Fruit fly (Drosophila melanogaster) whole organism, embryonic: Measurements from ENCODE around the gene CG14839.

Source experiments
- Atf6 ChIP-seq: fragments of 200-800 bp; sonication (Bioruptor generic); IDR thresholded peaks from 2 replicates; pipeline ENCODE4 v1.3.6; 2022; ENCODE audit warnings: missing biosample characterization, missing genetic modification characterization
- Awh ChIP-seq: fragments of 200-800 bp; sonication (Bioruptor generic); IDR thresholded peaks from 2 replicates; pipeline ENCODE4, ENCODE4 v1.3.6; 2022; ENCODE audit warnings: missing biosample characterization, missing genetic modification characterization
- B-H2 ChIP-seq: fragments of 200-800 bp; sonication (Bioruptor generic); optimal IDR thresholded peaks from 2 replicates; lab custom pipeline; 2018; ENCODE audit warnings: missing biosample characterization, mild to moderate bottlenecking, missing genetic modification characterization
- Bdp1 ChIP-seq: fragments of 200-800 bp; sonication (Bioruptor generic); optimal IDR thresholded peaks from 3 replicates; lab custom pipeline; 2016; ENCODE audit warnings: missing biosample characterization, missing genetic modification characterization
- CG10274 ChIP-seq: fragments of 200-800 bp; sonication (Bioruptor generic); optimal IDR thresholded peaks from 3 replicates; lab custom pipeline; 2017; ENCODE audit warnings: missing biosample characterization, mild to moderate bottlenecking, missing genetic modification characterization
- CG10321 ChIP-seq: fragments of 200-800 bp; sonication (Bioruptor generic); IDR thresholded peaks from 2 replicates; pipeline ENCODE4 v1.3.6; 2022; ENCODE audit warnings: missing biosample characterization, missing genetic modification characterization
- CG10979 ChIP-seq: fragments of 200-800 bp; sonication (Bioruptor generic); optimal IDR thresholded peaks from 2 replicates; lab custom pipeline; 2018; ENCODE audit warnings: missing biosample characterization, mild to moderate bottlenecking, missing genetic modification characterization, moderate library complexity
- CG11695 ChIP-seq: fragments of 200-800 bp; sonication (Bioruptor generic); IDR thresholded peaks from 3 replicates; pipeline ENCODE4 v1.3.6; 2022; ENCODE audit warnings: missing biosample characterization, missing genetic modification characterization
- CG13624 ChIP-seq: fragments of 200-800 bp; sonication (Bioruptor generic); optimal IDR thresholded peaks from 2 replicates; lab custom pipeline; 2016; ENCODE audit warnings: missing biosample characterization, missing genetic modification characterization
- CG13894 ChIP-seq: fragments of 200-800 bp; sonication (Bioruptor generic); optimal IDR thresholded peaks from 3 replicates; lab custom pipeline; 2018; ENCODE audit warnings: missing biosample characterization, mild to moderate bottlenecking, missing genetic modification characterization, moderate library complexity
- CG15011 ChIP-seq: fragments of 200-800 bp; sonication (Bioruptor generic); optimal IDR thresholded peaks from 3 replicates; lab custom pipeline; 2018; ENCODE audit warnings: missing biosample characterization, mild to moderate bottlenecking, missing genetic modification characterization
- CG15269 ChIP-seq: fragments of 200-800 bp; sonication (Bioruptor generic); optimal IDR thresholded peaks from 2 replicates; lab custom pipeline; 2018; ENCODE audit warnings: missing biosample characterization, mild to moderate bottlenecking, missing genetic modification characterization, moderate library complexity
- CG16863 ChIP-seq: fragments of 200-800 bp; sonication (Bioruptor generic); optimal IDR thresholded peaks from 3 replicates; lab custom pipeline; 2016; ENCODE audit warnings: missing biosample characterization, missing genetic modification characterization
- CG17802 ChIP-seq: fragments of 200-800 bp; sonication (Bioruptor generic); optimal IDR thresholded peaks from 2 replicates; lab custom pipeline; 2018; ENCODE audit warnings: missing biosample characterization, mild to moderate bottlenecking, missing genetic modification characterization, moderate library complexity
- CG1832 ChIP-seq: fragments of 200-800 bp; sonication (Bioruptor generic); optimal IDR thresholded peaks from 2 replicates; lab custom pipeline; 2017; ENCODE audit warnings: missing biosample characterization, mild to moderate bottlenecking, missing genetic modification characterization, inconsistent platforms
- CG30020 ChIP-seq: fragments of 200-800 bp; optimal IDR thresholded peaks from 2 replicates; lab custom pipeline; 2019; ENCODE audit warnings: missing biosample characterization, mild to moderate bottlenecking, missing genetic modification characterization, moderate library complexity
- CG31441 ChIP-seq: fragments of 200-800 bp; sonication (Bioruptor generic); IDR thresholded peaks from 2 replicates; pipeline ENCODE4 v1.3.6; 2022; ENCODE audit warnings: missing biosample characterization, missing genetic modification characterization
- CG32772 ChIP-seq: fragments of 200-800 bp; sonication (Bioruptor generic); IDR thresholded peaks from 2 replicates; pipeline ENCODE4 v1.3.6; 2022; ENCODE audit warnings: missing biosample characterization, missing genetic modification characterization
- CG33557 ChIP-seq: fragments of 200-800 bp; sonication (Bioruptor generic); optimal IDR thresholded peaks from 2 replicates; lab custom pipeline; 2019; ENCODE audit warnings: missing biosample characterization, mild to moderate bottlenecking, missing genetic modification characterization, moderate library complexity
- CG42726 ChIP-seq: fragments of 200-800 bp; sonication (Bioruptor generic); IDR thresholded peaks from 2 replicates; pipeline ENCODE4 v1.3.6; 2022; ENCODE audit warnings: missing biosample characterization, missing genetic modification characterization; ENCODE audit not compliant: partially characterized antibody
- CG7839 ChIP-seq: fragments of 200-800 bp; sonication (Bioruptor generic); optimal IDR thresholded peaks from 3 replicates; lab custom pipeline; 2018; ENCODE audit warnings: missing biosample characterization, mild to moderate bottlenecking, missing genetic modification characterization, moderate library complexity
- CG8281 ChIP-seq: fragments of 200-800 bp; sonication (Bioruptor generic); optimal IDR thresholded peaks from 2 replicates; lab custom pipeline; 2018; ENCODE audit warnings: missing biosample characterization, mild to moderate bottlenecking, missing genetic modification characterization, moderate library complexity
- CG8388 ChIP-seq: fragments of 200-800 bp; sonication (Bioruptor generic); optimal IDR thresholded peaks from 2 replicates; lab custom pipeline; 2019; ENCODE audit warnings: missing biosample characterization, mild to moderate bottlenecking, missing genetic modification characterization, moderate library complexity
- CG9215 ChIP-seq: fragments of 200-800 bp; sonication (Bioruptor generic); IDR thresholded peaks from 2 replicates; pipeline ENCODE4 v1.3.6; 2022; ENCODE audit warnings: missing biosample characterization, missing genetic modification characterization
- Dad ChIP-seq: fragments of 200-800 bp; sonication (Bioruptor generic); optimal IDR thresholded peaks from 3 replicates; lab custom pipeline; 2016; ENCODE audit warnings: missing biosample characterization, missing genetic modification characterization
- Doc2 ChIP-seq: fragments of 200-800 bp; sonication (Bioruptor generic); IDR thresholded peaks from 2 replicates; pipeline ENCODE4 v1.3.6; 2022; ENCODE audit warnings: missing biosample characterization, missing genetic modification characterization
- Eip74EF ChIP-seq, 2 experiments: fragments of 200-800 bp in 1 of 2; fragments of >200 bp in 1 of 2; sonication (Bioruptor generic) in 1 of 2; optimal IDR thresholded peaks; 2 replicates each; lab custom pipeline; 2017 to 2019; ENCODE audit warnings: missing biosample characterization in 2 of 2, missing genetic modification characterization in 2 of 2, mild to moderate bottlenecking in 1 of 2, moderate library complexity in 1 of 2
- GATAe ChIP-seq: fragments of 200-800 bp; sonication (Bioruptor generic); conservative IDR thresholded peaks from 2 replicates; pipeline ENCODE4 v1.3.6; 2022; ENCODE audit warnings: missing biosample characterization, missing genetic modification characterization
- HmgD ChIP-seq: fragments of 200-800 bp; sonication (Bioruptor generic); optimal IDR thresholded peaks from 3 replicates; lab custom pipeline; 2016; ENCODE audit warnings: missing biosample characterization, missing genetic modification characterization
- HmgZ ChIP-seq: fragments of 200-800 bp; sonication (Bioruptor generic); optimal IDR thresholded peaks from 2 replicates; lab custom pipeline; 2018; ENCODE audit warnings: missing biosample characterization, mild to moderate bottlenecking, missing genetic modification characterization
- Hmr ChIP-seq: fragments of 200-800 bp; sonication (Bioruptor generic); optimal IDR thresholded peaks from 3 replicates; lab custom pipeline; 2017; ENCODE audit warnings: mild to moderate bottlenecking, missing biosample characterization, missing genetic modification reagents, missing genetic modification characterization
- Med ChIP-seq: fragments of 200-800 bp; sonication (Bioruptor generic); peaks from one replicate; lab custom pipeline; 2016; ENCODE audit warnings: missing biosample characterization, missing genetic modification characterization, mild to moderate bottlenecking, inconsistent platforms, moderate library complexity
- NC2β ChIP-seq: fragments of 200-800 bp; sonication (Bioruptor generic); optimal IDR thresholded peaks from 2 replicates; lab custom pipeline; 2016; ENCODE audit warnings: missing biosample characterization, missing genetic modification characterization
- Neu2 ChIP-seq: fragments of 200-800 bp; sonication (Bioruptor generic); optimal IDR thresholded peaks from 3 replicates; lab custom pipeline; 2016; ENCODE audit warnings: missing biosample characterization, missing genetic modification characterization, borderline replicate concordance
- TFAM ChIP-seq: fragments of 200-800 bp; sonication (Bioruptor generic); optimal IDR thresholded peaks from 2 replicates; lab custom pipeline; 2017; ENCODE audit warnings: missing biosample characterization, missing genetic modification characterization, inconsistent platforms
- ap ChIP-seq: fragments of 200-800 bp; sonication (Bioruptor generic); IDR thresholded peaks from 2 replicates; pipeline ENCODE4 v1.3.6; 2022; ENCODE audit warnings: missing biosample characterization, missing genetic modification characterization
- cg ChIP-seq: fragments of 200-800 bp; sonication (Bioruptor generic); optimal IDR thresholded peaks from 3 replicates; lab custom pipeline; 2019; ENCODE audit warnings: missing biosample characterization, mild to moderate bottlenecking, missing genetic modification characterization, moderate library complexity
- crol ChIP-seq: fragments of 200-800 bp; sonication (Bioruptor generic); IDR thresholded peaks from 2 replicates; pipeline ENCODE4 v1.3.6; 2022; ENCODE audit warnings: missing biosample characterization, missing genetic modification characterization
- exex ChIP-seq: fragments of 200-800 bp; sonication (Bioruptor generic); optimal IDR thresholded peaks from 4 replicates; lab custom pipeline; 2018; ENCODE audit warnings: missing biosample characterization, mild to moderate bottlenecking, missing genetic modification characterization, moderate library complexity
- fd102C ChIP-seq: fragments of 200-800 bp; sonication (Bioruptor generic); optimal IDR thresholded peaks from 2 replicates; lab custom pipeline; 2018; ENCODE audit warnings: missing biosample characterization, mild to moderate bottlenecking, missing genetic modification characterization, moderate library complexity
- fu2 ChIP-seq: fragments of 200-800 bp; sonication (Bioruptor generic); optimal IDR thresholded peaks from 2 replicates; lab custom pipeline; 2016; ENCODE audit warnings: missing biosample characterization, missing genetic modification characterization
- gem ChIP-seq: fragments of 200-800 bp; sonication (Bioruptor generic); optimal IDR thresholded peaks from 2 replicates; lab custom pipeline; 2019; ENCODE audit warnings: missing biosample characterization, mild to moderate bottlenecking, missing genetic modification characterization, moderate library complexity
- lmd ChIP-seq: fragments of 200-800 bp; sonication (Bioruptor generic); IDR thresholded peaks from 2 replicates; pipeline ENCODE4 v1.3.6; 2022; ENCODE audit warnings: missing biosample characterization, missing genetic modification characterization
- nom ChIP-seq: fragments of 200-800 bp; sonication (Bioruptor generic); optimal IDR thresholded peaks from 2 replicates; lab custom pipeline; 2017; ENCODE audit warnings: missing biosample characterization, missing genetic modification characterization, mild to moderate bottlenecking, moderate library complexity, missing genetic modification reagents
- pho ChIP-seq: fragments of 200-800 bp; sonication (Bioruptor generic); optimal IDR thresholded peaks from 2 replicates; lab custom pipeline; 2016; ENCODE audit warnings: missing biosample characterization, missing genetic modification characterization
- sob ChIP-seq: fragments of 200-800 bp; sonication (Bioruptor generic); IDR thresholded peaks from 2 replicates; pipeline ENCODE4 v1.3.6; 2022; ENCODE audit warnings: missing biosample characterization, missing genetic modification characterization
- ttk ChIP-seq: fragments of 200-800 bp; sonication (Bioruptor generic); IDR thresholded peaks from 2 replicates; pipeline ENCODE4 v2.1.2; 2022; ENCODE audit warnings: missing biosample characterization, missing genetic modification characterization
- usp ChIP-seq: fragments of >200 bp; optimal IDR thresholded peaks from 2 replicates; lab custom pipeline; 2017; ENCODE audit warnings: missing biosample characterization, missing genetic modification characterization
- vfl ChIP-seq: fragments of 200-800 bp; sonication (Bioruptor generic); optimal IDR thresholded peaks from 2 replicates; lab custom pipeline; 2016; ENCODE audit warnings: missing biosample characterization, missing genetic modification characterization
- wdn ChIP-seq: fragments of 200-800 bp; sonication (Bioruptor generic); IDR thresholded peaks from 2 replicates; pipeline ENCODE4 v1.3.6; 2022; ENCODE audit warnings: missing biosample characterization, missing genetic modification characterization

CG14839 gene

DNA sequence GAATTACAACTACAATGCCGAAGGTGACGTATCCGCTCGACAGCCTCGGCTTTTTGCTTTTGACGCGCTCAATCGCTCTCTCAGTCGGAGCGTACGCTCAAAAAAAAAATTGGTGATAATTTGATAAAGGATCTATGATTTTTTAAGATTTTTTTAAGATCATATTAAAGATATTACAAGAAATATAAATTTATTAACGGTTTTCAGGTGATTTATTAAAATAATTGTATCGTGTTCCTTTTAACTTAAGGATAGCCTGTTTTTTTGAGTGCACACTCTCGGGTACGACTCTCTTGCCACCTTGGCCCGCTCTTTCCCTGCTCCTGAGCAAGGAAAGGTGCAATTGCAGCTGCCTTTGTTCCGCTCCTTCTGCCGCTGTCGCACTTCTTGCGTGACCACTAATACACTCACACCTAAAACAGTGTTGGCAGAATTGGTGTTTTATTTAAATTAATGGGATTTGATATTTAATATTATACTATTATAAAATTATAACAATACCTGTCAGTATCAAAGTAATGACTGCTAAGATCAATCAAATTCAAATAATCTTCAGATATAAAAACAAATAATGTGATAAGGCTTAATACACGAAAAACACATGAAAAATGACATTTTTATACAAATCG lies 15.8 kb downstream of the CG14839 start (continued):
- TF ChIP-seq CG10321 (GFP tag; lab: Robert Waterston, UW) (no peak), CG11695 (GFP tag; lab: Robert Waterston, UW) (peak; percentile 89), pho (peak; percentile 9), lmd (GFP tag; lab: Robert Waterston, UW) (peak; percentile 74; the same call in 1 of the 2 replicates), NC2β (peak; percentile 3), ttk (GFP tag; lab: Robert Waterston, UW) (peak; percentile 61), CG7839 (tag; lab: Kevin White, UChicago) (peak; percentile 86), CG15011 (GFP tag; lab: Kevin White, UChicago) (peak; percentile 66), CG13624 (GFP tag; lab: Kevin White, UChicago) (no peak), Neu2 (no peak), CG9215 (GFP tag; lab: Robert Waterston, UW) (peak; percentile 74), fd102C (GFP tag; lab: Kevin White, UChicago) (peak; percentile 94), Med (no peak), CG16863 (peak; percentile 28), vfl (GFP tag; lab: Kevin White, UChicago) (peak; percentile 46), wdn (GFP tag; lab: Robert Waterston, UW) (peak; percentile 74), CG42726 (GFP tag; lab: Robert Waterston, UW) (no peak), gem (tag; lab: Kevin White, UChicago) (peak; percentile 89), exex (tag; lab: Kevin White, UChicago) (no peak), HmgZ (tag; lab: Kevin White, UChicago) (peak; percentile 64), Eip74EF (GFP tag; optimal IDR thresholded peaks at IDR 0.05; lab: Kevin White, UChicago) (no peak), CG15269 (no peak), CG10979 (tag; lab: Kevin White, UChicago) (peak; percentile 93), nom (GFP tag; lab: Kevin White, UChicago) (peak; percentile 97), ap (GFP tag; lab: Robert Waterston, UW) (peak; percentile 66), usp (no peak), HmgD (GFP tag; lab: Kevin White, UChicago) (no peak), CG33557 (GFP tag; lab: Kevin White, UChicago) (peak; percentile 79), Awh (GFP tag; lab: Robert Waterston, UW) (peak; percentile 68), B-H2 (GFP tag; lab: Kevin White, UChicago) (peak; percentile 22), crol (peak; percentile 56), Doc2 (GFP tag; lab: Robert Waterston, UW) (no peak), CG10274 (GFP tag; lab: Kevin White, UChicago) (peak; percentile 42), Atf6 (GFP tag; lab: Robert Waterston, UW) (peak; percentile 89), Dad (GFP tag; lab: Kevin White, UChicago) (peak; percentile 20), CG8388 (GFP tag; lab: Kevin White, UChicago) (peak; percentile 72), CG13894 (tag; lab: Kevin White, UChicago) (no peak), CG32772 (GFP tag; lab: Robert Waterston, UW) (peak; percentile 70), cg (no peak), sob (peak; percentile 84), CG30020 (tag; lab: Kevin White, UChicago) (no peak), CG1832 (GFP tag; lab: Kevin White, UChicago) (peak; percentile 2), CG31441 (GFP tag; lab: Robert Waterston, UW) (peak; percentile 79), fu2 (GFP tag; lab: Kevin White, UChicago) (no peak), CG8281 (tag; lab: Kevin White, UChicago) (peak; percentile 39), Hmr (GFP tag; lab: Kevin White, UChicago) (peak; percentile 86), CG17802 (tag; lab: Kevin White, UChicago) (peak; percentile 10), Bdp1 (GFP tag; lab: Kevin White, UChicago) (peak; percentile 20), TFAM (GFP tag; lab: Kevin White, UChicago) (peak; percentile 36), GATAe (GFP tag; lab: Robert Waterston, UW) (no peak; the same call in 1 of the 2 replicates)
